Fruit fly (Drosophila melanogaster): Measurements from ENCODE around the gene CG14565.

CG14565 gene

DNA sequence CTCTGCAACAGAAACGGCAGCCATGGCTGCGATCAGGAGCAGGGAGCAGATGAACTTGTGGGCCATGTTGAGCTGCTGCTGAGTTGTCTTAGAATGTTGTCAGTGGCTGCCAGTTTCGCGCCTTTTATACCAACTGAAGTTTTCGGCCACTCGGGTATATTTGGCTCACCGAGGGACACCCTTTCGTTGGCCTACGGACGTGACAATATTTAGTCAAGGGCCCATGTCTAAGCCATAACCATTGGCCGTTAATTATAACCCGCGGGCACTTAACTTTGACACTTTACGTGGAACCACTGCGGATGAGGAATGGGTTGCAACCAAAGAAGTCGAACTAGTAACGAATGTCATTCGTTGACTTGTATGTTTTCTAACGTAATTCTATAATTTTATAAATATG is 10.7 kb downstream of the CG14565 start, which contains the start of gene CG14568:
TSS of gene CG14568 (minus strand) at position 101 of the 400 bp plus-strand sequence.
- TF ChIP-seq CG31388 (GFP tag; optimal IDR thresholded peaks at IDR 0.05) (no peak), Ets97D (GFP tag; optimal IDR thresholded peaks at IDR 0.05) (no peak), CG1024 (GFP tag; IDR thresholded peaks at IDR 0.05) (no peak), CG10959 (GFP tag; IDR thresholded peaks at IDR 0.05) (no peak), vvl (GFP tag; IDR thresholded peaks at IDR 0.05) (no peak), oc (tag; optimal IDR thresholded peaks at IDR 0.05) (no peak), CG34224 (GFP tag; IDR thresholded peaks at IDR 0.05; ENCODE audit: partially characterized antibody) (no peak), schlank (tag; optimal IDR thresholded peaks at IDR 0.05) (no peak), CG13894 (tag; optimal IDR thresholded peaks at IDR 0.05) (no peak), gt (GFP tag; IDR thresholded peaks at IDR 0.05) (no peak), Aef1 (GFP tag; IDR thresholded peaks at IDR 0.05) (no peak), vnd (GFP tag; IDR thresholded peaks at IDR 0.05; ENCODE audit: partially characterized antibody) (no peak), CG17328 (GFP tag; IDR thresholded peaks at IDR 0.05) (no peak)

DNA sequence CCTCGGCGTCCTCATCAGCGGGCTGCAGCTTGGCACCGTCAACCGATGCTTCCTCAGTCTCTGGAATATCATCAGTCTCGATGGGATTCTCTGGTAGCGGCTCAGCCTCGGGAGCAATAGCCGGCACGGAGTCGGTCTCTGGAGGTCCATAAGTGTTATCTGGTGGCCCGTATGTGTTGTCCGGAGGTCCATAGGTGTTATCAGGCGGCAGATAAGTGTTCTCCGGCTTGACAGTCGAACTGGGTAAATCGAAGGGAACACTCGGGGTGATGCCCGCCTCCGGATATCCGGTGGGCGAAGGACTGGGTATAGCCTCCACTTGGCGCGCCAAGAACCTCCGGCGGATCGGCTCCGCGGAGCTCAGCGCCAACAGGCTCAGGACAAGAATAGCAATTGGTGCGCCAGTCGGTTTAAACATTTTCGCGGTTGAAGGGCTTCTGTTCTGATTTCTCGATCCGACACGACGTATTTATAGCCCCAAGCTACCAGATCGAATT is 12.9 kb downstream of the CG14565 start, which contains the start of gene CG14569:
TSS of gene CG14569 (minus strand) at position 447 of the 497 bp plus-strand sequence.
- TF ChIP-seq CG4707 (GFP tag; optimal IDR thresholded peaks at IDR 0.05): no peak
- no peak for TF ChIP-seq dmrt11E (tag; optimal IDR thresholded peaks at IDR 0.05)
- TF ChIP-seq peb (GFP tag; IDR thresholded peaks at IDR 0.05): no peak
- no peak for TF ChIP-seq jumu (GFP tag; optimal IDR thresholded peaks at IDR 0.05)
- 0 out of 3 replicates have a peak, but pooled peaks have one; percentile 6 for TF ChIP-seq gce (GFP tag; IDR thresholded peaks at IDR 0.05)
- TF ChIP-seq CG10147 (GFP tag; optimal IDR thresholded peaks at IDR 0.05): no peak
- TF ChIP-seq Med (GFP tag): peak; percentile 8
- TF ChIP-seq CG4282 (GFP tag; optimal IDR thresholded peaks at IDR 0.05): no peak
- TF ChIP-seq CG9932 (GFP tag; IDR thresholded peaks at IDR 0.05): no peak
- no peak for TF ChIP-seq Six4 (GFP tag; optimal IDR thresholded peaks at IDR 0.05)
- TF ChIP-seq psq (GFP tag; optimal IDR thresholded peaks at IDR 0.05): no peak
- no peak for TF ChIP-seq CG2678 (tag; optimal IDR thresholded peaks at IDR 0.05)
- 0 out of 3 replicates have a peak, but pooled peaks have one; percentile 27 for TF ChIP-seq dysf (GFP tag; IDR thresholded peaks at IDR 0.05)
- no peak for TF ChIP-seq mam (GFP tag; optimal IDR thresholded peaks at IDR 0.05)
- no peak for TF ChIP-seq crp (GFP tag; optimal IDR thresholded peaks at IDR 0.05)
- no peak for TF ChIP-seq Drgx (GFP tag; IDR thresholded peaks at IDR 0.05)
- TF ChIP-seq Kr (GFP tag; optimal IDR thresholded peaks at IDR 0.05): no peak
- TF ChIP-seq danr (GFP tag; IDR thresholded peaks at IDR 0.05): no peak
- no peak for TF ChIP-seq insv (GFP tag; optimal IDR thresholded peaks at IDR 0.05)
- no peak for TF ChIP-seq Opbp (GFP tag; IDR thresholded peaks at IDR 0.05; ENCODE audit: partially characterized antibody)
- TF ChIP-seq CG12104 (GFP tag; optimal IDR thresholded peaks at IDR 0.05): no peak
- TF ChIP-seq grau (tag; optimal IDR thresholded peaks at IDR 0.05): no peak
- TF ChIP-seq gem (tag; optimal IDR thresholded peaks at IDR 0.05): no peak

DNA sequence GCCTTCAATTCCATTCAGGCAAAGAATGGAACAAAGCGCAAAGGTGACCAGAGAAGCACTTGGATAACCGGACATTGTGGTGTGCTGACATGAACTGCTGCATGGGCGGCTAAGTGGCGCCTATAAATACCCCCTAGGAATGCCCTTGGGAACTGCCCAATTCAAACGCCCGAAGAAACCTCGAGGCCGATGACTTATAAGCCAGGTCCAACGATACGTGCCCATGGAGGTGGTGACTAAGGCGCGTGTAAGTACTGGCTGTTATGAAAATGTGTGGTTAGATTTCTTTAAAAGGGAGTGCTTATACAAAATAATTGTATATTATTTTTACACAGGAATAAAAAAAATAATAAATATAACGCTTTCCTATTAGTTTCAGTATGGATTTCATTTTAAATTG is 13.7 kb downstream of the CG14565 start, which contains the start of gene CG14570:
TSS of gene CG14570 (minus strand) at position 101 of the 400 bp plus-strand sequence.
- no peak for TF ChIP-seq Atf3 (GFP tag; optimal IDR thresholded peaks at IDR 0.05)
- no peak for TF ChIP-seq p53 (GFP tag; optimal IDR thresholded peaks at IDR 0.05)
- TF ChIP-seq CG11247 (GFP tag; IDR thresholded peaks at IDR 0.05): peak; percentile 22; the same call in 1 of the 2 replicates
- no peak for TF ChIP-seq CG7928 (GFP tag; optimal IDR thresholded peaks at IDR 0.05)
- no peak for TF ChIP-seq Side (GFP tag; optimal IDR thresholded peaks at IDR 0.05)

Measured in whole organism, embryonic.